Fruit fly (Drosophila melanogaster) whole organism, larva: ENCODE measurements around the gene RpS6.

Experiments
- noc ChIP-seq: fragments of 200-800 bp; sonication (Bioruptor generic); optimal IDR thresholded peaks from 3 replicates; lab custom pipeline; 2019; ENCODE audit warnings: missing biosample characterization, mild to moderate bottlenecking, missing genetic modification characterization, moderate library complexity

Gene RpS6

DNA sequence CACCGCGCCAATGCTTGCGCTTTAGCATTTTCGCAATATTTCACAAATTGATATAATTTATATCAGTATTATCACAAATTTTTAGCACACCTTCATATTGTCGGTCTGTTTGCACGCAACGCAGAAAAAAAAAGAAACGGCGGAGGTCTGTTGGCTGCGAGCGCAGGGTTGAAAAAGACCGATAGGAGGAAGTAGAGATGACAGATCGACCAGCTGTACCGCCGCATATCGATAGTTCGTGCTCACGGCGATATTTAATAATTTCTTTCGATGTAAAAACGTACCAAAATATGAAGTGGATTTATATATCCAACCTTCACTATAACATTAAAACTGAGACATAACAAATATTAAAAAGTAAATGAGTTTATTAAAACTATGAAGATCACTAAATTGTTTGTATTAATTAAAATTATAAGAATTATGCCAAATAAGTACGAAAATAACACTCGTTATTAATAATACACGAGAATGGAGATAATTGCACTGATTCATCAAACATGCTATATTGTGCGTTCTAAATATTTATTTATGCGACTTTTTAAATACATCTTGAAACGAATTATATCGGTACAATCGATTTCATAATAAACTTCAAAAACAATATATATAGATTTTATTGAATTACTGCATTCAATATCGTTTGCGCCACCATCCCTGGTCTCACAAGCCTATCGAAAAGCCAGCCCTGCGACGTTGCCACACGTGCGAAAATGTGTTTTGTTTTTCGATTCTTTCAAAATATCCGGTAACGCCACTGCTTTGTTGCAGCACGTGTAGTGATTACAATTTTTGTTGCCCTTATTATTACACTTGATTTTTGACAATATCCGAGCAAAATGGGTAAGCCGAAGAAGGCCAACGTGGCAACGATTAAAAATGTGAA, at the start of gene RpS6, which contains the start of gene bys:
TSS of gene RpS6 (minus strand) at position 179 of the 886 bp plus-strand sequence.
TSS of gene bys (plus strand) at position 728 of the 886 bp plus-strand sequence.
- TF ChIP-seq noc (tag; lab: Kevin White, UChicago), result peak; percentile 17

DNA sequence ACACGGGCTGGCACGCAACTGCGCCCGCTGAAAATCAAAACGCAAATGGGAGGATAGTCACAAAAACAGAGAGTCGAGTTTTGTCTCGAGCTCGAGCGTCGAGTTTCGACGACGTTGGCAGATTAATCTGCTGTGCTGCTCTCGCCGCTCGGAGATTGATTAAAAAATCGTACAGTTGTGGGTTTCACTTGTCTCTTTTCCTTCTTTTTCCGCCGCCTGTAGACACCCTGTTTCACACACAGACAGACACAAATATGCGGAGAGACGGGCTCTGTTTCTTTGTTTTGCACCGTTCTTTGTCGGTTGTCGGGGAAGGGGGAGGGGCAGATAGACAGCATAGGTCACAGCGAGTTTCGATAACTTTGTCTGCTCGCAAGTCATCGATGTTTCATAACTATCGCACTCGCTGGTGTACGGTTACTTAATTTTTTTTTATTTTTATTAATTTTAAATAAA, 45.8 kb upstream of the RpS6 start, which contains the start of gene orion:
TSS of gene orion (minus strand) at position 51 of the 456 bp plus-strand sequence.
- no peak for TF ChIP-seq noc (tag; lab: Kevin White, UChicago)

DNA sequence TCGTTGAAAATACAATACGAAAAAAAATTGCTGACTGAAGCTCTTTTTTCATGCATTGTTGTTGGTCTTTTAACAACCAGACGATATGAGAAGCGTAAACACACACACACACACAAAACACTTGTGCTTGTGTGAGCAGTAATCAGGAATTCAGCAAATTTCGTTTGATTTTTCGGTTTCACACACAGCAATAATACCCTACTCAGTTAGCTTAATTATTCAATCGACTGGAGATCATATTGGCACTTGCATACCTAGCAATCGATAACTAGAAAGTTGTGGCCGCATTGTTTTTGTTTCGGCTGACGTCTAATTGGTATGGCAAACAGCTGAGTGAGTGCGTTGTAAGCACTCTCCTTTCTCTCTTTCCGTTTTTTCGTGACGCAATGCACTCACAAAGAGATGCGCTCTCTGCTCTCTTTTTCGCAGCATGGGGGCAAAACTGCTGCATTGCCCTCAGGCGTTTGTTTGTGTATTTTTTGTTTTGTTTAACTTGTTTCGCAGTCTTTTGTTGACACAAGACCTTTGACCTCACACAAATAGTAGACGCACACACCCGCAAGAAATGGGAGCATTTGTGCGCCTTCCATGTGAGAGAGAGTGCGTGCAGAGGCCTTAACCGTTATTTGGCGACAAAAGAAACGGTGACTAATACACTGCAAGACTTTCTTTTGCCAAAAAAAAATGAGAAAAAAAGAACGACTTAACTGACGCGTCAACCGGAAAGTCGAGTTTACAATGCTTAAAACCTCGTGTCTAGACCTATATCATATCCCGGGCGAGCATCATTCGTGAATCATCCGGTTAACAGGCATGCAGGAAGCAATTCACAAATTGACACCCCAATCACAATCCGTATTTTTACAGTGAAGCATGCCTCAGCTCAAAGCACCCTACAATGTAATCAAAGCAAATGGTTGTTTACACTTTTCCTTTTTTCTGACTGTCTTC, 43.9 kb upstream of the RpS6 start:
- peak; percentile 38 for TF ChIP-seq noc (tag; lab: Kevin White, UChicago)

DNA sequence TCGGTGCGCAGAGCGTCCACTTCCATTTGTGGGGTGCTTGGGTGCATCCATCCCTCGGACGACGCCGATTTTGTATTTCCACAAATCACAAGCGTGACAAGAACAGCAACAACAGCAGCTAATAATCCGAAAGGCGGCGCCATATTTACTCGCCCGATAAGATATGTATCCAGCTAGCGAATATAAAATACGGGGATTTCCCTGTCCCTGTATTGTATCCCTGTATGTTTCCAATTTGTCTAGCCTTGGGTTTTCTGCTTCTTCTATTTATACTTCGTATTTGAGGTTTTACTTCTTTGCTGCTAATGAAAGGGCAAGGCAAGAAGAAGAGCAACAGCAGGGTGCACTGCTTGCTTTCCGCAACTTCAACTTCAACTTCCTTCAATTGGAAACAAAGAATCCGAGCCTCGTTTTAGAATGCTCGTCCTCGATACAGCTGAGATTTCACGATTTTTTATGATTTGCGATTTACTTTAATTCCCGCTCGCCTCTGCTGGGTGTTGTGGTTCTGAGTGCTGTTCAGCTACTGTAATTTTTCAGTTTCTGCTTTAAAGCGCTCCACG, 43.1 kb upstream of the RpS6 start:
- TF ChIP-seq noc (tag; lab: Kevin White, UChicago), result no peak

DNA sequence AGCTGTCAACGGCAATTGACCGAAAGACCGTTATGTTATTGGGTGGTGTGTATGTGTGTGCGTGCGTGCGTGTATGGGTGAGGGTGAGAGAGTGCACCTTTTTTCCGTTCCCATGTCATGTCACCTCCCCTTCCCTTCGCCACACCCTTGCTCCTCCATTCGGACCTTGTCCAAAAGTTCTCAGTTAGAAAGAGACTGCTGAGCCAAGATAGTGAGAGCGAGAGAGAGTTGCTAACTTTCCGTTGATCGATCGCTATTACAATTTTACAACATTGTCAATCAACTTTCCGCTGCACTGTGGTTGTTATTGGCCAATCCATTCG, 37.3 kb upstream of the RpS6 start:
- TF ChIP-seq noc (tag; lab: Kevin White, UChicago), result no peak

DNA sequence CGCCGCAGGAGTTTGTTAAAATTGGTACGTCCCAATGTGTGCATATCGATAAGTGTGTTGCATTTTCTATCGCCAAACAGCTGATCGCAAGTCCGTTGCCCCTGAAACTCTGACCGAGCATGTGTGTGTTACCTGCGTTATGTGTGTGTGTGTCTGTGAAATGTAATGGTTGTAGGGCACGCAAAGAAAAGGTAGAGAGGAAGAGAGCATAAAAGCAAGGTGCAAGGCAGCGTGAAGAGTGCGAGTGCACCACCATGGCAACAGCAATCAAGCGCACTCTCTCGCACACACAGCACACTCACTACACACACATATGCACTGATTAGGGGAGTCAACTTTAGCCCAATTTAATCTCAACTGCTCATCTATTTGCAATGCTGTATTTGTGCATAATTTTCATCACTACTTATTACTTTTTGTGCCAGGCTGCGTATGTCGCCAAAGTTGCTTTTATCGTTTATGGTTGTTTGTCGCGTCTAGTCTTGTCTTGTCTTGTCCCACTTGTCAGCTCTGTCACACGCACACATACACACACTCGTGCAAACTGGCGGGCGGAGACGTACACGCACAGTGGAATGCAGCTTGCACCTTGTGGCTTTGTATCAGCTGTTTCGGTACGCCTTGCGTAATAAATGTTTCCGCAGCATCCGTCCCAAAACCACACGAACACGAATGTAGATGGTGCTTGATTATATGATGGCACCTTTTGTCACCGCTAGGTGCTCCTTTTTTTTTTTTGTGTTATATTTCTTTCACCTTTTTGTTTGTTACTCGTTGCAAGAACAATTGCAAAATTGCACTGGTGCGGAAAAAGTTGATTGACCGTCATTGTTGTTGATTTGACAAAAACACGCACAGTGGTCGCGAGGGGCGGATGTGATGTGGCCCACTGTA, 36.7 kb upstream of the RpS6 start:
- peak; percentile 28 for TF ChIP-seq noc (tag; lab: Kevin White, UChicago)

DNA sequence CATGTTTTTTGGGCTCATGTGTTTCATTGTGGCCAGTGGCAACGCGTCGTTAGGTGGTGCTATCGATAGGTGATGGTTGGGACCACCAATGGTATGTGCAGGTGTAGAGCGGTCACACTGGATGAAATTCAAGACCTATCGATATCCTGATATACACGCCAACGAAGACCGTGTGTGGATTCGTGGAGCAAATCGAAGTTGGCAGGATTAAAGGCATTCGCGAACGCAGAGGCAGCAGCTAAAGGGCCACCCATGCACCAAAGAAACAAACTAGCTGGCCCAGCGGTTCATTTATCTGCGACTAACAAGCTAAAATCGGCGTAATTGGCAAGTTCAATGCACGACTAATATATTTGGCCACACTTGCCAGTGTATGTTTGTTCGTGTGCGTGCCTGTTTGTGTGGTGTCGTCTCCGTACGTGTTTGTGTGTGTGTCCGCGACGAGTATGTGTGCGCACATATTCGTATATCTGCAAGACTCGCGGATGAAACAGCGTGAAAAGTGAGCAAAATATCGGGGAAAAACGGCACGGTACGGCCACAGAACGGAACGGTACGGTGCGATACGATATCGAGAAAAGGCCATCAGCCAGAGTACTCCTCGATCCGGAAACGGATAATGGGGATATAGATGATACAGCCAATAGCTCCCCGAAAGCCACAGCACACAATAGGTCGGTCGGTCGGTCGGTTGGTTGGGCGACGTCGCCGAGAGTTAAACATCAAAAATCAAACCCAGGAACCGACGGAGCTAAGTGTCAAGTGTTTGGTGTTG, 34.9 kb upstream of the RpS6 start, which contains the start of gene Ubr3:
TSS of gene Ubr3 (plus strand) at position 99 of the 775 bp plus-strand sequence.
- TF ChIP-seq noc (tag; lab: Kevin White, UChicago), result peak; percentile 54

DNA sequence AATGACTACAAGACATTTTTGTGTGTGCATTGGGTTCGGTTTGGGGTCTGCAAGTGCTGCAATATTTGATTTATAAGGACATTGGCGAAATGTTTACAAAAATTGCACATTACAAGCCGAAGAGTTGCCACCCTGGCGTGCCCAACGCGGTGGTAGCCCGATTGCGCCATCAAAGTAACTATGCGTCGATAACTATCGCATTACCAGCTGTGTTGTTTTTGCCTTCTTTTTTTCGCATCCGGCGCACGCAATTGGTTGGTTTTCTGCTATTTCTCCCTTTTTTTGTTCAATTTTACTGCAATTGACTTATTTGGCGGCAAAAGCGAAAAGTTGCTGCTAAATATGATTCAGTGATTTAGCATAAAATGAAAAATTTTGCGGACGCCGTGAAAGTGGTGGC, 33.5 kb upstream of the RpS6 start, which contains the start of gene RpS14b:
TSS of gene RpS14b (plus strand) at position 220 of the 400 bp plus-strand sequence.
- TF ChIP-seq noc (tag; lab: Kevin White, UChicago), result peak; percentile 44

DNA sequence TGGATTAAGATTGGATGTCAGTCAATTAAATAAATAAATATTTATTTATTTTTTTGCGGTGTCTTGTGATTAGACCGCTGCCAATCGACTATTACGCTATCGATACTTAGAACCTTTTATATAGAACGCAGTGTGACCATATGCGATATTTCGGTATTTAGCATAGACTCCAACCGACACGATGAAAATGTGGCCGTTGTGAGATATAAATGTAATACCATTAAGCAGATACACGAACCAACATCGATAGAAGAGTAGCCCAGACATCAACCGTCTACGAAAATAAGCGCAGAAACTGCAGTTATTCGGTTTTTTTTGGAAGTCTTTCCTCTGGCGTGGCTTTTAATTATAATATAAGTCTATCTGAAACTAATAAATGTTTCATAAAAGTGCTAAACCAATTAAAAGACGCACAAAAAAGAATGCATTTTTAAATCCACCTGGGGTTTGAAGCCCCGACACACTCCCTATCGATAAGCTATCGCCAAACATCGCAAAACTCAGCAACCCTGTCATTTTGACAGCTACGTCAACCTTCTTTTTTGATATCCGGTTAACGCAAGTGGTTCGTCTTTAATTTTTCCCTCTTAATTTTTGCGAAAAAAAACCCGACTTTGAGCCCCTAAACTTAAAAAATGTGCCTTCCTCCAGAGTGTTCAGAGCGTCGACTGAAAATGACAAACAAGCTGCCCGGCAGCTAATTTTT, 32.2 kb upstream of the RpS6 start, which contains the start of the genes Dhdds and RpS14a:
TSS of gene Dhdds (minus strand) at position 142 of the 706 bp plus-strand sequence.
TSS of gene RpS14a (plus strand) at position 533 of the 706 bp plus-strand sequence.
- peak; percentile 8 for TF ChIP-seq noc (tag; lab: Kevin White, UChicago)

DNA sequence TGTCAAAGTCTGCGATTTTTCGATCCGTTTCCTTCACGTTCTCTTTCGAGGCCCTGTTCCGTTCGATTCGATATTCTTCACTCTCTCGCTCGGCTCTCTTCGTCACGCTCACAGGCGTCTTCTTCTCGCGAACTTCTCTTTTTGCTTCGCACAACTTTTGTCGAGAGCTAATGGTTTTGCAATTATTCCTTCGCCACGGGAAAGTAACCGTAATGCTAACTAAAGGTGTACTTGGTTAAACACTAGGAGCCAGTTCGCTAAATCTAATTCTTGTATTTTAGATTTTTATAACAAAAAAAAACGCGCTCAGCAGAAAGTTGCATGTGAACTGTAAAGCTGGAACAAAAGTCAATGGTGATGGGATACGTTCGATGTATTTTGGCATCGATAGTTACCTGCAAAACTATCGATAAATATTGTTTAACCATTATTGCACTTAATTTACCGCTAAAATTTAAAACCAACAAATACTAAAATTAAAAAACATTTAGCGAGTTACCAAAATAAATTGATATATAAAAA, 30.0 kb upstream of the RpS6 start, which contains the start of gene mahe:
TSS of gene mahe (minus strand) at position 355 of the 522 bp plus-strand sequence.
- TF ChIP-seq noc (tag; lab: Kevin White, UChicago), result no peak

DNA sequence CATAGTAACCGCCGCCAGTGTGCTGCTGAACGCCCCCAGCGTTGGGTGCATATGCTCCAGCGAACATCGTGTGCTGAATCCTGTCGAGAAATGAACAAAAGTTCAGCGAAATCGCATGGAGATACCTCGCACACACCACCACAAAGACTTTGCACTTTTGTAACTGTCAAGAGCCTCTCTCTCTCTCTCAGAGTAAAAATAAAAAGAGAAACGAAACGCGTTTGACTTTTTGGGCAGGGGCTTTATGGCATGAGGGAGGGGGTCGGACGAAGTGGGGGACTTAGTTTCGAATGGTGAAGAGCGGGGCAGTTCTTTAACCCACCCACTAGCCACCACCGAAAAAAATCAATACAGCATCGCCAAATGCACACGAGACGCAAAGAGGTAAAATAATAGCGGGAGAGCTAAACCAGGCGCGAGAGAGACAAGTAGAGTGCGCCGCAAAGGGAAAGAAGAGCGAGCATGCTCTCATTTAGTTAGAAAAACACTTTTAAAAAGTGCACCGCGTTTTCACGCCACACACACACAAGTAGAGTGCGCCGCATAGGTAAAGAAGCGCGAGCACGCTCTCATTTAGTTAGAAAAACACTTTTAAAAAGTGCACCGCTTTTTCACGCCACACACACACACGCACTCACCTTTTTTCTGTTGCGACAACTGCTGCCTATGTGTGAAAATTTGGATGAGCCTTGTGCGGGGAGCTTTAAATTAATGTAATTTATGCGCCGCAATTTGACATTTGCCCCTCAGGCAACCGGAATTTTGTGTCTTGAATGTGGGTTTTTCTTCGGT, 29.3 kb upstream of the RpS6 start:
- TF ChIP-seq noc (tag; lab: Kevin White, UChicago), result no peak

DNA sequence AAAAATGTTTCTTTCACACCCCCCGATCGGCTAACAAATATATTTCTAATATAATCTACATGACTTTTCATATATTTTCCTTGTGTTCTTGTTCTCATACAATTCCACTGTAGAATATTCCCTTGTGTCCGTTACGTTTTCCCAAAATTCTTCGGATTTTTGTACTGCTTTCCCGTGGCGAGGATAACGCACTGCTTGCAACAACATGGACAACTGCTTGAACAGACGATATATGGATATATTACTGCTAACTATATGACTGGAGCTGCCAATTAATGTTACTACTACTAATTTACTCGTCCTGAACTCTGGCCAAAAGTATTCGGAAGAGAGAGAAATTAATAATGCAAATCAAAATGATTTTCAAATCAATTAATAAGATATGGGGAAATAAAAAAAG, 23.8 kb upstream of the RpS6 start:
- no peak for TF ChIP-seq noc (tag; lab: Kevin White, UChicago)
